Fruit fly (Drosophila melanogaster): Measurements from ENCODE around the gene CG31848.

dm6 chr2L:13291960-13292487 is 26.3 kb upstream of the CG31848 start:
- TF ChIP-seq CG18011 (GFP tag; optimal IDR thresholded peaks at IDR 0.05) (no peak), tup (GFP tag; optimal IDR thresholded peaks at IDR 0.05) (no peak), CG30431 (GFP tag; optimal IDR thresholded peaks at IDR 0.05) (no peak), CG7839 (tag; optimal IDR thresholded peaks at IDR 0.05) (no peak), CG17186 (GFP tag; optimal IDR thresholded peaks at IDR 0.05) (no peak), Dll (GFP tag; IDR thresholded peaks at IDR 0.05; ENCODE audit: partially characterized antibody) (no peak), CG13287 (GFP tag; IDR thresholded peaks at IDR 0.05; ENCODE audit: partially characterized antibody) (no peak), wor (GFP tag; IDR thresholded peaks at IDR 0.05) (no peak), CG9932 (GFP tag; IDR thresholded peaks at IDR 0.05) (no peak)
